Worm (Caenorhabditis elegans): ENCODE results near the gene nlp-59.

DNA sequence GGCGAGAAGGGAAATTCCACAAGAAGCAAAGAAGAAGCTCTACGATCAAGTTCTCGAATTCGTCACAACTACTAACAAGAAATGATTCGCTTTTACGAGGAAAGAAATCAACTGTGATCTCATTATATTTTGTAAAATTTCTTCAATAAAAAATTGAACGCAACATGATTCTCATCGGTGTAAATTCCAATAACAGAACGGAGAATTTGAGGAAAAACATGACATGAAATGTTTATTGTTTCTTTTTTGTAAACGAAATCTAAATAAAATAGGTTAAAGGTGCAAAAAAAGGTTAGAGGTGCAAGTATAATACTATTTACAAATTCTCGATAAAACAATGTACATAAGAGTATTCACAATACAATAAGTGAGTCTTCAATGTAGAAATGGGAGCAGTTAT is 20.3 kb downstream of the nlp-59 start:
- no peak for TF ChIP-seq ama-1 (optimal IDR thresholded peaks at IDR 0.05)
- TF ChIP-seq lin-39 (tag; optimal IDR thresholded peaks at IDR 0.05), result no peak
- TF ChIP-seq ceh-82 (tag; optimal IDR thresholded peaks at IDR 0.05), result no peak
- no peak for TF ChIP-seq alr-1 (tag; optimal IDR thresholded peaks at IDR 0.05)
- TF ChIP-seq unc-62 (GFP tag; optimal IDR thresholded peaks at IDR 0.05), result no peak
- TF ChIP-seq nhr-21 (tag; optimal IDR thresholded peaks at IDR 0.05), result no peak
- TF ChIP-seq nhr-23 (tag; optimal IDR thresholded peaks at IDR 0.05), result no peak
- TF ChIP-seq R02D3.7 (tag; optimal IDR thresholded peaks at IDR 0.05), result no peak
- no peak for TF ChIP-seq lin-13 (GFP tag; optimal IDR thresholded peaks at IDR 0.05)
- TF ChIP-seq nhr-77 (tag; optimal IDR thresholded peaks at IDR 0.05), result no peak
- TF ChIP-seq skn-1 (tag; optimal IDR thresholded peaks at IDR 0.05), result no peak
